Fruit fly (Drosophila melanogaster): ENCODE measurements around the gene CG13786.

The CG13786 gene

dm6 chr2L:7270270-7270669 is 17.5 kb upstream of the CG13786 start (continued):
- TF ChIP-seq CG9797 (GFP tag; optimal IDR thresholded peaks at IDR 0.05) = no peak
- no peak for TF ChIP-seq gro (GFP tag; optimal IDR thresholded peaks at IDR 0.05)
- TF ChIP-seq CG11696 (GFP tag; IDR thresholded peaks at IDR 0.05) = no peak
- TF ChIP-seq Antp (GFP tag; optimal IDR thresholded peaks at IDR 0.05) = no peak
- TF ChIP-seq CG9932 (GFP tag; IDR thresholded peaks at IDR 0.05) = no peak
- TF ChIP-seq Nf-YA (GFP tag; IDR thresholded peaks at IDR 0.05) = no peak
- TF ChIP-seq ERR (GFP tag; optimal IDR thresholded peaks at IDR 0.05) = no peak
- TF ChIP-seq kay (GFP tag; optimal IDR thresholded peaks at IDR 0.05) = no peak
- TF ChIP-seq cato (GFP tag; optimal IDR thresholded peaks at IDR 0.05; ENCODE audit: borderline replicate concordance) = no peak
- peak; percentile 40 for TF ChIP-seq CG18476 (GFP tag; optimal IDR thresholded peaks at IDR 0.05)
- TF ChIP-seq prd (optimal IDR thresholded peaks at IDR 0.05) = no peak
- TF ChIP-seq prd (GFP tag; IDR thresholded peaks at IDR 0.05) = peak; percentile 68
- TF ChIP-seq CG6854 (GFP tag; optimal IDR thresholded peaks at IDR 0.05) = no peak
- TF ChIP-seq CG1603 (tag; optimal IDR thresholded peaks at IDR 0.05) = peak; percentile 52
- TF ChIP-seq nmo (GFP tag; optimal IDR thresholded peaks at IDR 0.05) = peak; percentile 76
- no peak for TF ChIP-seq wor (GFP tag; IDR thresholded peaks at IDR 0.05)
- TF ChIP-seq CG10274 (GFP tag; optimal IDR thresholded peaks at IDR 0.05) = no peak
- no peak for TF ChIP-seq CG14667 (GFP tag; IDR thresholded peaks at IDR 0.05)
- TF ChIP-seq slp2 (GFP tag; optimal IDR thresholded peaks at IDR 0.05) = no peak
- no peak for TF ChIP-seq Scr (GFP tag; IDR thresholded peaks at IDR 0.05; ENCODE audit: partially characterized antibody)
- no peak for TF ChIP-seq sug (tag; optimal IDR thresholded peaks at IDR 0.05)
- no peak for TF ChIP-seq CG4854 (GFP tag; optimal IDR thresholded peaks at IDR 0.05)
- TF ChIP-seq CG11398 (GFP tag; optimal IDR thresholded peaks at IDR 0.05) = no peak
- TF ChIP-seq ac (GFP tag; optimal IDR thresholded peaks at IDR 0.05) = peak; percentile 33
- no peak for TF ChIP-seq CG10565 (GFP tag; optimal IDR thresholded peaks at IDR 0.05)
- no peak for TF ChIP-seq jumu (GFP tag; optimal IDR thresholded peaks at IDR 0.05)
- no peak for TF ChIP-seq btn (GFP tag; optimal IDR thresholded peaks at IDR 0.05)
- no peak for TF ChIP-seq gce (GFP tag; IDR thresholded peaks at IDR 0.05)
- no peak for TF ChIP-seq B-H2 (GFP tag; optimal IDR thresholded peaks at IDR 0.05)
- TF ChIP-seq HmgZ (tag; optimal IDR thresholded peaks at IDR 0.05) = no peak
- TF ChIP-seq dm (GFP tag; optimal IDR thresholded peaks at IDR 0.05) = no peak
- TF ChIP-seq Sox102F (GFP tag; optimal IDR thresholded peaks at IDR 0.05) = peak; percentile 68
- TF ChIP-seq CG16813 (GFP tag; IDR thresholded peaks at IDR 0.05; ENCODE audit: partially characterized antibody) = no peak
- TF ChIP-seq danr (GFP tag; IDR thresholded peaks at IDR 0.05) = no peak
- no peak for TF ChIP-seq NK7.1 (GFP tag; optimal IDR thresholded peaks at IDR 0.05)
- TF ChIP-seq fu2 (GFP tag; optimal IDR thresholded peaks at IDR 0.05) = no peak
- no peak for TF ChIP-seq schlank (tag; optimal IDR thresholded peaks at IDR 0.05)
- TF ChIP-seq cg (GFP tag; optimal IDR thresholded peaks at IDR 0.05) = no peak
- TF ChIP-seq nau (GFP tag; optimal IDR thresholded peaks at IDR 0.05) = no peak
- TF ChIP-seq cas (GFP tag; IDR thresholded peaks at IDR 0.05) = no peak
- no peak for TF ChIP-seq CG13894 (tag; optimal IDR thresholded peaks at IDR 0.05)
- no peak for TF ChIP-seq C15 (GFP tag; IDR thresholded peaks at IDR 0.05)
- TF ChIP-seq crol (GFP tag; IDR thresholded peaks at IDR 0.05) = no peak
- no peak for TF ChIP-seq hkb (optimal IDR thresholded peaks at IDR 0.05)
- TF ChIP-seq hkb (GFP tag; IDR thresholded peaks at IDR 0.05) = peak; percentile 45; the same call in 1 of the 2 replicates
- TF ChIP-seq CG31365 (tag; optimal IDR thresholded peaks at IDR 0.05) = no peak
- peak in 1 of 3 experiments; percentile 84 for TF ChIP-seq lola (GFP tag; optimal IDR thresholded peaks at IDR 0.05)
- TF ChIP-seq CG8359 (GFP tag; optimal IDR thresholded peaks at IDR 0.05; ENCODE audit: borderline replicate concordance) = peak; percentile 28
- TF ChIP-seq Dfd (GFP tag; optimal IDR thresholded peaks at IDR 0.05) = no peak
- TF ChIP-seq Kr (GFP tag; optimal IDR thresholded peaks at IDR 0.05) = no peak
- no peak for TF ChIP-seq CG12155 (GFP tag; optimal IDR thresholded peaks at IDR 0.05)
- TF ChIP-seq sim (GFP tag; IDR thresholded peaks at IDR 0.05) = no peak
- peak; percentile 74 for TF ChIP-seq CG10267 (tag; optimal IDR thresholded peaks at IDR 0.05)
